Fruit fly (Drosophila melanogaster) S2 (cell line): ENCODE measurements around the gene Ag5r2.

Source experiments
- CG8478 ChIP-seq: fragments of >200 bp; optimal IDR thresholded peaks from 2 replicates; lab custom pipeline; 2018
- CTCF ChIP-seq, 2 experiments: fragments of >200 bp; optimal IDR thresholded peaks; 2 replicates each; lab custom pipeline; 2018

The Ag5r2 gene

dm6 chrX:14765737-14766253 lies 18.1 kb downstream of the Ag5r2 start, which contains the start of gene CG15890:
Gene CG15890 (minus strand): TSS chrX:14765787.
- TF ChIP-seq CG8478 (lab: Kevin White, UChicago) (no peak), CTCF (optimal IDR thresholded peaks at IDR 0.05; lab: Kevin White, UChicago) (no peak)

- TF ChIP-seq CTCF (optimal IDR thresholded peaks at IDR 0.05; lab: Kevin White, UChicago) (no peak), CG8478 (lab: Kevin White, UChicago) (no peak)
Observed at dm6 chrX:14765024-14765423, 18.8 kb downstream of the Ag5r2 start.

- TF ChIP-seq CTCF (optimal IDR thresholded peaks at IDR 0.05; lab: Kevin White, UChicago) (no peak), CG8478 (lab: Kevin White, UChicago) (no peak)
Observed at dm6 chrX:14751162-14751561, 32.7 kb downstream of the Ag5r2 start.

dm6 chrX:14750448-14750847 lies 33.4 kb downstream of the Ag5r2 start:
- no peak for TF ChIP-seq CG8478 (lab: Kevin White, UChicago)
- TF ChIP-seq CTCF (optimal IDR thresholded peaks at IDR 0.05; lab: Kevin White, UChicago): no peak

dm6 chrX:14749086-14749874 lies 34.6 kb downstream of the Ag5r2 start, which contains the start of gene NetB:
Gene NetB (minus strand): TSS chrX:14749376.
- no peak for TF ChIP-seq CTCF (optimal IDR thresholded peaks at IDR 0.05; lab: Kevin White, UChicago)
- no peak for TF ChIP-seq CG8478 (lab: Kevin White, UChicago)

dm6 chrX:14743819-14744218 lies 40.0 kb downstream of the Ag5r2 start:
- TF ChIP-seq CTCF (optimal IDR thresholded peaks at IDR 0.05; lab: Kevin White, UChicago) (no peak), CG8478 (lab: Kevin White, UChicago) (no peak)

dm6 chrX:14738420-14738819 lies 45.4 kb downstream of the Ag5r2 start:
- TF ChIP-seq CTCF (optimal IDR thresholded peaks at IDR 0.05; lab: Kevin White, UChicago) (no peak), CG8478 (lab: Kevin White, UChicago) (no peak)
